Fruit fly (Drosophila melanogaster): ENCODE results near the gene TTLL3A.

The TTLL3A gene

DNA sequence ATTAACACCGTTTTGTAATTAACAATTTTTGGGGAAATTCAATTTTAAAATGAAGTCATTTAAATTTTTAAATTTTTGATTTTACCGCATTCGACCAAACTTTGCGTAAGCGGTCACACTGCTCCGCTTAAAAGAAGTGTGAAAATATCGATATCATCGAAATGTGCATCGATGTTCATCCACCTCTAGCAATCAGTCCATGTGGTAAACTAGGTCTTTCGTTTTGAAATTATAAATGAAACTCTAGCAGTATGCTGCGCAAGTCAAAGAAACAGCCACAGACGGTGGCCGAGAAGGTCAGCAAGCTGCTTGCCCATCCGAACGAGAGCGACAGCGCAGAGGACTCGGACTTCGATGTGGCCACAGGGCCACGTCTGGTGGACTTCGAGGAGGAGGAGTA lies 22.5 kb downstream of the TTLL3A start, which contains the start of gene Aatf (continued):
- TF ChIP-seq CHES-1-like (GFP tag; optimal IDR thresholded peaks at IDR 0.05): no peak
- TF ChIP-seq Sry-δ (GFP tag; optimal IDR thresholded peaks at IDR 0.05): peak; percentile 97
- no peak for TF ChIP-seq ab (GFP tag; optimal IDR thresholded peaks at IDR 0.05)
- no peak for TF ChIP-seq CG16779 (GFP tag; IDR thresholded peaks at IDR 0.05)
- TF ChIP-seq ara (GFP tag; IDR thresholded peaks at IDR 0.05): no peak
- no peak for TF ChIP-seq CG4404 (GFP tag; IDR thresholded peaks at IDR 0.05)
- peak; percentile 28 for TF ChIP-seq CG33213 (GFP tag; optimal IDR thresholded peaks at IDR 0.05)
- no peak for TF ChIP-seq Mad (GFP tag; optimal IDR thresholded peaks at IDR 0.05)
- no peak for TF ChIP-seq CG7839 (tag; optimal IDR thresholded peaks at IDR 0.05)
- TF ChIP-seq CG10462 (GFP tag; optimal IDR thresholded peaks at IDR 0.05): no peak
- TF ChIP-seq gce (GFP tag; IDR thresholded peaks at IDR 0.05): no peak
- TF ChIP-seq Aef1 (GFP tag; IDR thresholded peaks at IDR 0.05): no peak
- TF ChIP-seq CG15011 (GFP tag; optimal IDR thresholded peaks at IDR 0.05): no peak
- no peak for TF ChIP-seq CG6254 (GFP tag; optimal IDR thresholded peaks at IDR 0.05)
- TF ChIP-seq CG1647 (GFP tag; optimal IDR thresholded peaks at IDR 0.05): no peak
- no peak for TF ChIP-seq Chrac-16 (GFP tag; optimal IDR thresholded peaks at IDR 0.05)
- no peak for TF ChIP-seq Deaf1 (tag; optimal IDR thresholded peaks at IDR 0.05)
- no peak for TF ChIP-seq cwo (GFP tag; optimal IDR thresholded peaks at IDR 0.05)
- TF ChIP-seq D (optimal IDR thresholded peaks at IDR 0.05): no peak
- no peak for TF ChIP-seq D (GFP tag; optimal IDR thresholded peaks at IDR 0.05)
- no peak for TF ChIP-seq maf-S (GFP tag; optimal IDR thresholded peaks at IDR 0.05)
- TF ChIP-seq eve (GFP tag; optimal IDR thresholded peaks at IDR 0.05): no peak
- no peak for TF ChIP-seq lmd (GFP tag; IDR thresholded peaks at IDR 0.05)
- TF ChIP-seq CoRest (tag; optimal IDR thresholded peaks at IDR 0.05): no peak
- TF ChIP-seq jigr1 (GFP tag; IDR thresholded peaks at IDR 0.05): no peak
- no peak for TF ChIP-seq Atf-2 (GFP tag; optimal IDR thresholded peaks at IDR 0.05)
- peak; percentile 80 for TF ChIP-seq knrl (GFP tag; IDR thresholded peaks at IDR 0.05; ENCODE audit: partially characterized antibody)
- no peak for TF ChIP-seq CG10321 (GFP tag; IDR thresholded peaks at IDR 0.05)
- TF ChIP-seq CG11093 (GFP tag; IDR thresholded peaks at IDR 0.05): no peak
- TF ChIP-seq HLH54F (GFP tag; optimal IDR thresholded peaks at IDR 0.05): no peak
- no peak for TF ChIP-seq p53 (GFP tag; optimal IDR thresholded peaks at IDR 0.05)
- no peak for TF ChIP-seq da (GFP tag; optimal IDR thresholded peaks at IDR 0.05)
- TF ChIP-seq caup (GFP tag; optimal IDR thresholded peaks at IDR 0.05; ENCODE audit: severe bottlenecking): no peak
- no peak for TF ChIP-seq org-1 (GFP tag; optimal IDR thresholded peaks at IDR 0.05)
- no peak for TF ChIP-seq sens-2 (GFP tag; IDR thresholded peaks at IDR 0.05)
- no peak for TF ChIP-seq BtbVII (GFP tag; optimal IDR thresholded peaks at IDR 0.05)
- TF ChIP-seq gsb-n (tag; optimal IDR thresholded peaks at IDR 0.05): no peak
- TF ChIP-seq Scr (GFP tag; IDR thresholded peaks at IDR 0.05; ENCODE audit: partially characterized antibody): peak; percentile 83
- TF ChIP-seq hb (GFP tag; IDR thresholded peaks at IDR 0.05; ENCODE audit: partially characterized antibody): peak; percentile 53; the same call in 1 of the 3 replicates
- no peak for TF ChIP-seq CG30020 (tag; optimal IDR thresholded peaks at IDR 0.05)
- TF ChIP-seq Xbp1 (GFP tag; optimal IDR thresholded peaks at IDR 0.05): no peak
- TF ChIP-seq Asciz (GFP tag; optimal IDR thresholded peaks at IDR 0.05): no peak
- TF ChIP-seq CG7271 (tag; optimal IDR thresholded peaks at IDR 0.05): peak; percentile 7
- no peak for TF ChIP-seq Nf-YC (tag; optimal IDR thresholded peaks at IDR 0.05)
- no peak for TF ChIP-seq pfk (GFP tag; optimal IDR thresholded peaks at IDR 0.05)
- peak; percentile 82; the same call in 2 of the 3 replicates for TF ChIP-seq Opbp (GFP tag; IDR thresholded peaks at IDR 0.05; ENCODE audit: partially characterized antibody)
- TF ChIP-seq dati (GFP tag; IDR thresholded peaks at IDR 0.05): no peak
- no peak for TF ChIP-seq CG12942 (GFP tag; optimal IDR thresholded peaks at IDR 0.05)
- peak; percentile 90 for TF ChIP-seq Dref (GFP tag; IDR thresholded peaks at IDR 0.05)
- TF ChIP-seq CG6175 (GFP tag; IDR thresholded peaks at IDR 0.05): no peak
- no peak for TF ChIP-seq CG1529 (GFP tag; optimal IDR thresholded peaks at IDR 0.05)
- TF ChIP-seq CG13624 (GFP tag; optimal IDR thresholded peaks at IDR 0.05): no peak
- TF ChIP-seq B-H2 (GFP tag; optimal IDR thresholded peaks at IDR 0.05): no peak
